Worm (Caenorhabditis elegans) whole organism, late embryonic: ENCODE data around the gene srv-2.

Experiments used
- C08G9.2 ChIP-seq: sonication (generic microtip); optimal IDR thresholded peaks from 2 replicates; lab custom pipeline; 2016; ENCODE audit warnings: mild to moderate bottlenecking, missing genetic modification characterization, moderate library complexity, missing compliant biosample characterization
- C38D4.7 ChIP-seq: fragments of 200-800 bp; sonication (Bioruptor generic); optimal IDR thresholded peaks from 2 replicates; lab custom pipeline; 2018; ENCODE audit warnings: mild to moderate bottlenecking, missing genetic modification characterization, moderate library complexity, missing compliant biosample characterization
- F13H6.1 ChIP-seq: sonication (generic microtip); optimal IDR thresholded peaks from 2 replicates; lab custom pipeline; 2016; ENCODE audit warnings: missing genetic modification characterization, missing compliant biosample characterization
- K02D7.2 ChIP-seq: sonication (generic microtip); optimal IDR thresholded peaks from 2 replicates; lab custom pipeline; 2017; ENCODE audit warnings: mild to moderate bottlenecking, missing genetic modification characterization, missing compliant biosample characterization
- K09A11.1 ChIP-seq: sonication (generic microtip); optimal IDR thresholded peaks from 2 replicates; lab custom pipeline; 2017; ENCODE audit warnings: antibody characterized with exemption, mild to moderate bottlenecking, missing genetic modification characterization, missing compliant biosample characterization; ENCODE audit not compliant: insufficient read depth
- T23F11.4 ChIP-seq: fragments of 200-800 bp; sonication (Bioruptor generic); optimal IDR thresholded peaks from 2 replicates; lab custom pipeline; 2018; ENCODE audit warnings: mild to moderate bottlenecking, missing genetic modification characterization, missing compliant biosample characterization
- ama-1 ChIP-seq: fragments of 150-350 bp; optimal IDR thresholded peaks from 2 replicates; lab custom pipeline; 2014
- ceh-14 ChIP-seq: sonication (generic microtip); optimal IDR thresholded peaks from 2 replicates; lab custom pipeline; 2016; ENCODE audit warnings: missing genotype, missing genetic modification characterization, missing compliant biosample characterization
- ceh-18 ChIP-seq: sonication (generic microtip); optimal IDR thresholded peaks from 2 replicates; lab custom pipeline; 2016; ENCODE audit warnings: missing genetic modification characterization, missing compliant biosample characterization
- ceh-2 ChIP-seq: sonication (generic microtip); optimal IDR thresholded peaks from 2 replicates; lab custom pipeline; 2016; ENCODE audit warnings: missing genotype, missing genetic modification characterization, missing compliant biosample characterization
- ceh-22 ChIP-seq: sonication (generic microtip); optimal IDR thresholded peaks from 2 replicates; lab custom pipeline; 2017; ENCODE audit warnings: missing biosample characterization, missing genetic modification characterization
- ceh-24 ChIP-seq: sonication (generic microtip); optimal IDR thresholded peaks from 2 replicates; lab custom pipeline; 2016; ENCODE audit warnings: mild to moderate bottlenecking, missing genetic modification characterization, missing compliant biosample characterization
- ceh-30 ChIP-seq: fragments of 150-350 bp; optimal IDR thresholded peaks from 2 replicates; lab custom pipeline; 2014; ENCODE audit warnings: missing biosample characterization, missing genetic modification characterization
- ceh-31 ChIP-seq: sonication (generic microtip); optimal IDR thresholded peaks from 2 replicates; lab custom pipeline; 2016; ENCODE audit warnings: missing genetic modification characterization, missing compliant biosample characterization
- ceh-34 ChIP-seq: sonication (generic microtip); optimal IDR thresholded peaks from 2 replicates; lab custom pipeline; 2016; ENCODE audit warnings: mild to moderate bottlenecking, missing genetic modification characterization, missing compliant biosample characterization
- ceh-45 ChIP-seq: fragments of 200-800 bp; sonication (Bioruptor generic); IDR thresholded peaks from 2 replicates; pipeline ENCODE4 v1.3.6; 2022; ENCODE audit warnings: missing genetic modification reagents, missing genetic modification characterization, missing compliant biosample characterization
- ceh-6 ChIP-seq: fragments of 200-800 bp; sonication (Bioruptor generic); optimal IDR thresholded peaks from 2 replicates; lab custom pipeline; 2018; ENCODE audit warnings: mild to moderate bottlenecking, missing genetic modification characterization, missing compliant biosample characterization
- ceh-9 ChIP-seq: sonication (generic microtip); optimal IDR thresholded peaks from 2 replicates; lab custom pipeline; 2016; ENCODE audit warnings: mild to moderate bottlenecking, missing genetic modification characterization, inconsistent platforms, missing compliant biosample characterization
- dmd-4 ChIP-seq: sonication (generic microtip); optimal IDR thresholded peaks from 2 replicates; lab custom pipeline; 2016; ENCODE audit warnings: borderline replicate concordance, missing genetic modification characterization, missing compliant biosample characterization
- dve-1 ChIP-seq: sonication (generic microtip); optimal IDR thresholded peaks from 2 replicates; lab custom pipeline; 2017; ENCODE audit warnings: antibody characterized with exemption, mild to moderate bottlenecking, missing genetic modification characterization, missing compliant biosample characterization
- elt-2 ChIP-seq: sonication (generic microtip); optimal IDR thresholded peaks from 2 replicates; lab custom pipeline; 2016; ENCODE audit warnings: missing genetic modification reagents, missing genetic modification characterization, missing compliant biosample characterization
- elt-4 ChIP-seq: sonication (generic microtip); optimal IDR thresholded peaks from 2 replicates; lab custom pipeline; 2016; ENCODE audit warnings: missing genetic modification characterization, missing compliant biosample characterization
- eyg-1 ChIP-seq: sonication (generic microtip); optimal IDR thresholded peaks from 2 replicates; lab custom pipeline; 2016; ENCODE audit warnings: missing genotype, missing genetic modification characterization, missing compliant biosample characterization
- fkh-6 ChIP-seq: sonication (generic microtip); optimal IDR thresholded peaks from 2 replicates; lab custom pipeline; 2016; ENCODE audit warnings: missing genetic modification characterization, missing compliant biosample characterization
- gmeb-2 ChIP-seq: sonication (generic microtip); optimal IDR thresholded peaks from 2 replicates; lab custom pipeline; 2016; ENCODE audit warnings: missing genetic modification characterization, inconsistent platforms, missing compliant biosample characterization
- hlh-13 ChIP-seq: fragments of 200-800 bp; sonication (Bioruptor generic); optimal IDR thresholded peaks from 2 replicates; lab custom pipeline; 2018; ENCODE audit warnings: mild to moderate bottlenecking, missing genetic modification characterization, missing compliant biosample characterization
- hlh-15 ChIP-seq: sonication (generic microtip); optimal IDR thresholded peaks from 2 replicates; lab custom pipeline; 2016; ENCODE audit warnings: missing genetic modification characterization, missing compliant biosample characterization
- hlh-30 ChIP-seq: sonication (generic microtip); optimal IDR thresholded peaks from 2 replicates; lab custom pipeline; 2017; ENCODE audit warnings: antibody characterized with exemption, missing genetic modification characterization, missing compliant biosample characterization; ENCODE audit not compliant: insufficient read depth
- hlh-6 ChIP-seq: sonication (generic microtip); optimal IDR thresholded peaks from 2 replicates; lab custom pipeline; 2016; ENCODE audit warnings: missing genotype, missing genetic modification characterization, missing compliant biosample characterization
- hlh-8 ChIP-seq: sonication (generic microtip); optimal IDR thresholded peaks from 2 replicates; lab custom pipeline; 2016; ENCODE audit warnings: missing genotype, missing genetic modification characterization, missing compliant biosample characterization
- lin-11 ChIP-seq: fragments of 200-800 bp; sonication (Bioruptor generic); optimal IDR thresholded peaks from 2 replicates; lab custom pipeline; 2018; ENCODE audit warnings: mild to moderate bottlenecking, missing genetic modification characterization, missing compliant biosample characterization
- nfya-1 ChIP-seq: sonication (generic microtip); optimal IDR thresholded peaks from 2 replicates; lab custom pipeline; 2017; ENCODE audit warnings: missing genetic modification characterization, mild to moderate bottlenecking, missing compliant biosample characterization, antibody characterized with exemption, moderate library complexity
- nhr-11 ChIP-seq: fragments of 150-350 bp; optimal IDR thresholded peaks from 2 replicates; lab custom pipeline; 2014; ENCODE audit warnings: missing biosample characterization, missing genetic modification characterization
- odd-2 ChIP-seq: sonication (generic microtip); optimal IDR thresholded peaks from 2 replicates; lab custom pipeline; 2017; ENCODE audit warnings: antibody characterized with exemption, mild to moderate bottlenecking, missing genetic modification characterization, missing compliant biosample characterization
- pat-9 ChIP-seq: fragments of 200-800 bp; sonication (Bioruptor generic); optimal IDR thresholded peaks from 2 replicates; lab custom pipeline; 2018; ENCODE audit warnings: mild to moderate bottlenecking, missing genetic modification characterization, moderate library complexity, missing compliant biosample characterization
- pax-1 ChIP-seq: fragments of 150-350 bp; optimal IDR thresholded peaks from 2 replicates; lab custom pipeline; 2014; ENCODE audit warnings: missing biosample characterization, missing genetic modification characterization
- pha-4 ChIP-seq: fragments of 150-350 bp; optimal IDR thresholded peaks from 2 replicates; lab custom pipeline; 2018; ENCODE audit warnings: missing biosample characterization, missing genetic modification reagents, missing genetic modification characterization
- pqm-1 ChIP-seq: sonication (generic microtip); optimal IDR thresholded peaks from 2 replicates; lab custom pipeline; 2016; ENCODE audit warnings: missing genetic modification characterization, missing compliant biosample characterization
- pros-1 ChIP-seq: fragments of 150-350 bp; optimal IDR thresholded peaks from 2 replicates; lab custom pipeline; 2014; ENCODE audit warnings: missing biosample characterization, missing genetic modification reagents, missing genetic modification characterization
- ref-2 ChIP-seq: sonication (generic microtip); optimal IDR thresholded peaks from 2 replicates; lab custom pipeline; 2016; ENCODE audit warnings: missing genetic modification characterization, missing compliant biosample characterization
- sox-2 ChIP-seq: fragments of 200-800 bp; sonication (Bioruptor generic); IDR thresholded peaks from 2 replicates; pipeline ENCODE4 v1.3.6; 2022; ENCODE audit warnings: missing genetic modification reagents, missing genetic modification characterization, missing compliant biosample characterization
- syd-9 ChIP-seq: sonication (generic microtip); optimal IDR thresholded peaks from 2 replicates; lab custom pipeline; 2016; ENCODE audit warnings: mild to moderate bottlenecking, missing genetic modification characterization, moderate library complexity, missing compliant biosample characterization
- tbx-7 ChIP-seq: sonication (generic microtip); optimal IDR thresholded peaks from 2 replicates; lab custom pipeline; 2016; ENCODE audit warnings: missing genotype, missing genetic modification characterization, missing compliant biosample characterization
- ttx-3 ChIP-seq: sonication (generic microtip); optimal IDR thresholded peaks from 2 replicates; lab custom pipeline; 2016; ENCODE audit warnings: missing genetic modification reagents, missing genetic modification characterization, missing compliant biosample characterization
- unc-3 ChIP-seq, 2 experiments: fragments of 200-800 bp in 1 of 2; sonication (Bioruptor generic) in 1 of 2; sonication (generic microtip) in 1 of 2; conservative IDR thresholded peaks in 1 of 2; optimal IDR thresholded peaks in 1 of 2; 2 replicates each; pipeline versions ENCODE4 v1.3.6 to Lab custom; 2016 to 2022; ENCODE audit warnings: missing compliant biosample characterization in 2 of 2, missing genetic modification characterization in 2 of 2, missing genetic modification reagents in 1 of 2
- unc-55 ChIP-seq: sonication (generic microtip); optimal IDR thresholded peaks from 2 replicates; lab custom pipeline; 2017; ENCODE audit warnings: missing biosample characterization, missing genetic modification reagents, missing genetic modification characterization
- zip-5 ChIP-seq: sonication (generic microtip); optimal IDR thresholded peaks from 2 replicates; lab custom pipeline; 2016; ENCODE audit warnings: missing genetic modification characterization, missing compliant biosample characterization
- ztf-16 ChIP-seq: sonication (generic microtip); optimal IDR thresholded peaks from 2 replicates; lab custom pipeline; 2017; ENCODE audit warnings: missing genetic modification characterization, missing compliant biosample characterization

srv-2 gene

DNA sequence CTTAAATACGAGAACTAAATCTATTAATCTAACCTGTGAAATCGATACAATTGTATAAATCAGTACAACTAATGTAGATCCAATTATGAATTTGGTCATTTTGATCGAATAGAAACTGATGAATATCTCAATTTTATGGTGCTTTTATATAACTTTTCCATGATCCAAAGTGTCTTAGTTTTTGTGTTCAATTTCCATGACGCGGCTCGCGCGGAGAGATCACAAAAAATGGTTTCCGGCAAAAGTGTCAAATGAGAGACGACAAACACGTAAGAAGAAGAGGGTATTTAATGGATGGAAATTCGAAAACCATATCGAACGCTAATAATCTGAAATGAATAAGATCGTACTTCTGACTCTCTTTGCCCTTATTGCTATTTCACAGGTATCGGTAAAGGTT, 37.5 kb downstream of the srv-2 start, which contains the start of the genes C06A1.6 and C06A1.7:
TSS of gene C06A1.6 (minus strand) at position 101 of the 400 bp plus-strand sequence.
TSS of gene C06A1.7 (plus strand) at position 314 of the 400 bp plus-strand sequence.
- TF ChIP-seq zip-5 (tag; lab: Kevin White, UChicago), result no peak
- TF ChIP-seq hlh-30 (tag; lab: Kevin White, UChicago), result no peak
- no peak for TF ChIP-seq hlh-6 (tag; lab: Kevin White, UChicago)
- TF ChIP-seq ztf-16, result no peak
- TF ChIP-seq ceh-34, result no peak
- no peak for TF ChIP-seq pax-1 (tag; lab: Kevin White, UChicago)
- TF ChIP-seq dmd-4 (tag; lab: Kevin White, UChicago), result no peak
- TF ChIP-seq hlh-15 (tag; lab: Kevin White, UChicago), result no peak
- TF ChIP-seq ceh-22 (tag; lab: Kevin White, UChicago), result no peak
- TF ChIP-seq nhr-11 (tag; lab: Kevin White, UChicago), result no peak

DNA sequence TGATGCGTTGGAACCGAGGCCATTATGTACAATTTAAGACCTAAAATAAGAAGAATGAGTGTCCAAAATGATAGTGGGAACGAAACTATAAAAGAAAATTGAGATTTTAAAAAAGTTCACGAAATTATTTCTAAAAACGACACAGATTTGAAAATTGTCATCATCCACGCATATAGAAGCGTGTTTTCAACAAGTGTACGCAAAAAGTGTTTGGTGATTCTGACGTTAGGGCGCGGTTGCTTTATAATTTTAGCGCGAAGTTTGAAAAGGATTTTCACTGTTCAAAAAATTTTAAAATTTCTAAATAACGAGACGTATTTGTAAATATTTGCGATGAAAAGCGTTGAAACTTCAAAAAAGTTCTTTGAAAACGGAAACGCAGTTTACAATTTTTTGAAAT, 38.7 kb downstream of the srv-2 start, which contains the start of gene cdc-48.1:
TSS of gene cdc-48.1 (minus strand) at position 40 of the 400 bp plus-strand sequence.
- TF ChIP-seq hlh-15 (tag; lab: Kevin White, UChicago) (peak; percentile 35), sox-2 (peak; percentile 86), K09A11.1 (tag; lab: Kevin White, UChicago) (peak; percentile 90), ceh-34 (peak; percentile 99), nfya-1 (tag; lab: Kevin White, UChicago) (peak; percentile 99), ref-2 (tag; lab: Kevin White, UChicago) (peak; percentile 99), hlh-13 (GFP tag; lab: Kevin White, UChicago) (peak; percentile 24), ceh-6 (peak; percentile 68), F13H6.1 (tag; lab: Kevin White, UChicago) (peak; percentile 85), ztf-16 (peak; percentile 91), elt-4 (tag; lab: Kevin White, UChicago) (no peak), ceh-2 (tag; lab: Kevin White, UChicago) (peak; percentile 74), T23F11.4 (GFP tag; lab: Kevin White, UChicago) (peak; percentile 85), pqm-1 (tag; lab: Kevin White, UChicago) (peak; percentile 77), ceh-18 (peak; percentile 100), zip-5 (tag; lab: Kevin White, UChicago) (peak; percentile 30), ama-1 (lab: Kevin White, UChicago) (no peak), K02D7.2 (tag; lab: Kevin White, UChicago) (peak; percentile 79), pax-1 (tag; lab: Kevin White, UChicago) (peak; percentile 96), unc-3 (GFP tag; conservative IDR thresholded peaks at IDR 0.05; lab: Robert Waterston, UW) (peak; percentile 76), unc-3 (tag; optimal IDR thresholded peaks at IDR 0.05; lab: Kevin White, UChicago) (peak; percentile 92), ceh-9 (no peak), C38D4.7 (peak; percentile 46), fkh-6 (tag; lab: Kevin White, UChicago) (peak; percentile 24), ttx-3 (tag; lab: Kevin White, UChicago) (peak; percentile 68), hlh-8 (tag; lab: Kevin White, UChicago) (peak; percentile 87), ceh-45 (GFP tag; lab: Robert Waterston, UW) (peak; percentile 68; the same call in 1 of the 2 replicates), syd-9 (tag; lab: Kevin White, UChicago) (peak; percentile 94), dve-1 (tag; lab: Kevin White, UChicago) (peak; percentile 99), pros-1 (tag; lab: Kevin White, UChicago) (peak; percentile 91), gmeb-2 (tag; lab: Kevin White, UChicago) (peak; percentile 77), pat-9 (tag; lab: Kevin White, UChicago) (peak; percentile 92), ceh-30 (peak; percentile 95), ceh-14 (tag; lab: Kevin White, UChicago) (peak; percentile 98), tbx-7 (peak; percentile 68), odd-2 (tag; lab: Kevin White, UChicago) (no peak), C08G9.2 (tag; lab: Kevin White, UChicago) (peak; percentile 84), elt-2 (tag; lab: Kevin White, UChicago) (peak; percentile 96), ceh-24 (tag; lab: Kevin White, UChicago) (peak; percentile 57), hlh-30 (tag; lab: Kevin White, UChicago) (peak; percentile 89), pha-4 (tag; lab: Kevin White, UChicago) (no peak), dmd-4 (tag; lab: Kevin White, UChicago) (peak; percentile 70), ceh-31 (tag; lab: Kevin White, UChicago) (peak; percentile 98), unc-55 (GFP tag; lab: Kevin White, UChicago) (peak; percentile 95), lin-11 (tag; lab: Kevin White, UChicago) (peak; percentile 70), eyg-1 (tag; lab: Kevin White, UChicago) (no peak)
